Worm (Caenorhabditis elegans) whole organism, young adult: ENCODE measurements around the gene R05G9R.1.

ENCODE experiments used
- D2030.7 ChIP-seq: fragments of 200-800 bp; sonication (Bioruptor generic); IDR thresholded peaks from 2 replicates; pipeline ENCODE4 v1.3.6; 2022; ENCODE audit warnings: missing genetic modification reagents, missing genetic modification characterization, missing compliant biosample characterization
- F23B12.7 ChIP-seq: sonication (generic microtip); optimal IDR thresholded peaks from 2 replicates; lab custom pipeline; 2017; ENCODE audit warnings: missing genetic modification characterization, mild to moderate bottlenecking, missing compliant biosample characterization, antibody characterized with exemption, moderate library complexity; ENCODE audit not compliant: insufficient read depth
- F33H1.4 ChIP-seq: fragments of 200-800 bp; sonication (Bioruptor generic); IDR thresholded peaks from 2 replicates; pipeline ENCODE4 v1.3.6; 2022; ENCODE audit warnings: missing genetic modification reagents, missing genetic modification characterization, missing compliant biosample characterization
- F37B4.10 ChIP-seq: fragments of 200-800 bp; sonication (Bioruptor generic); IDR thresholded peaks from 2 replicates; pipeline ENCODE4 v1.3.6; 2022; ENCODE audit warnings: missing genetic modification characterization, missing compliant biosample characterization
- F57A8.1 ChIP-seq: fragments of 200-800 bp; sonication (Bioruptor generic); optimal IDR thresholded peaks from 2 replicates; lab custom pipeline; 2018; ENCODE audit warnings: mild to moderate bottlenecking, missing genetic modification characterization, moderate library complexity, missing compliant biosample characterization
- K12H6.12 ChIP-seq: fragments of 200-800 bp; sonication (Bioruptor generic); optimal IDR thresholded peaks from 2 replicates; lab custom pipeline; 2018; ENCODE audit warnings: mild to moderate bottlenecking, missing genetic modification characterization, missing compliant biosample characterization
- T07F8.4 ChIP-seq: sonication (generic microtip); optimal IDR thresholded peaks from 2 replicates; lab custom pipeline; 2016; ENCODE audit warnings: mild to moderate bottlenecking, missing genetic modification characterization, moderate library complexity, missing compliant biosample characterization
- Y53G8AR.9 ChIP-seq: fragments of 200-800 bp; sonication (Bioruptor generic); conservative IDR thresholded peaks from 2 replicates; pipeline ENCODE4 v1.3.6; 2022; ENCODE audit warnings: missing genetic modification reagents, missing genetic modification characterization, missing compliant biosample characterization
- Y95B8A.8 ChIP-seq: fragments of 200-800 bp; sonication (Bioruptor generic); IDR thresholded peaks from 2 replicates; pipeline ENCODE4 v1.3.6; 2022; ENCODE audit warnings: missing genetic modification reagents, missing genetic modification characterization, missing compliant biosample characterization
- atf-7 ChIP-seq: sonication (generic microtip); optimal IDR thresholded peaks from 2 replicates; lab custom pipeline; 2017; ENCODE audit warnings: mild to moderate bottlenecking, missing genetic modification characterization, missing compliant biosample characterization
- ceh-100 ChIP-seq: fragments of 200-800 bp; sonication (Bioruptor generic); IDR thresholded peaks from 2 replicates; pipeline ENCODE4 v1.3.6; 2022; ENCODE audit warnings: missing genetic modification reagents, missing genetic modification characterization, missing compliant biosample characterization
- ceh-40 ChIP-seq: fragments of 200-800 bp; sonication (Bioruptor generic); IDR thresholded peaks from 2 replicates; pipeline ENCODE4 v1.3.6; 2022; ENCODE audit warnings: missing genetic modification characterization, missing compliant biosample characterization
- ceh-91 ChIP-seq: fragments of 200-800 bp; sonication (Bioruptor generic); IDR thresholded peaks from 2 replicates; pipeline ENCODE4 v1.3.6; 2022; ENCODE audit warnings: missing genetic modification reagents, missing genetic modification characterization, missing compliant biosample characterization
- chd-7 ChIP-seq: sonication (generic microtip); optimal IDR thresholded peaks from 2 replicates; lab custom pipeline; 2016; ENCODE audit warnings: mild to moderate bottlenecking, missing genetic modification characterization, moderate library complexity, missing compliant biosample characterization
- die-1 ChIP-seq: sonication (generic microtip); optimal IDR thresholded peaks from 2 replicates; lab custom pipeline; 2016; ENCODE audit warnings: missing genotype, mild to moderate bottlenecking, missing genetic modification characterization, missing compliant biosample characterization
- dox-1 ChIP-seq: fragments of 200-800 bp; sonication (Bioruptor generic); IDR thresholded peaks from 2 replicates; pipeline ENCODE4 v1.3.6; 2022; ENCODE audit warnings: missing genetic modification reagents, missing genetic modification characterization, missing compliant biosample characterization
- dpff-1 ChIP-seq: sonication (generic microtip); optimal IDR thresholded peaks from 2 replicates; lab custom pipeline; 2017; ENCODE audit warnings: mild to moderate bottlenecking, missing genetic modification characterization, missing compliant biosample characterization
- dpl-1 ChIP-seq: fragments of 150-350 bp; optimal IDR thresholded peaks from 2 replicates; lab custom pipeline; 2014; ENCODE audit warnings: missing biosample characterization, missing genetic modification reagents, missing genetic modification characterization
- egl-18 ChIP-seq: fragments of 200-800 bp; sonication (Bioruptor generic); IDR thresholded peaks from 2 replicates; pipeline ENCODE4 v1.3.6; 2022; ENCODE audit warnings: missing genetic modification reagents, missing genetic modification characterization, missing compliant biosample characterization
- egl-44 ChIP-seq: fragments of 200-800 bp; sonication (Bioruptor generic); IDR thresholded peaks from 2 replicates; pipeline ENCODE4 v1.3.6; 2022; ENCODE audit warnings: missing genetic modification reagents, missing genetic modification characterization, missing compliant biosample characterization
- ekl-4 ChIP-seq: fragments of 200-800 bp; sonication (Bioruptor generic); IDR thresholded peaks from 2 replicates; pipeline ENCODE4 v1.3.6; 2022; ENCODE audit warnings: missing genetic modification reagents, missing genetic modification characterization, missing compliant biosample characterization
- fkh-3 ChIP-seq: sonication (generic microtip); optimal IDR thresholded peaks from 2 replicates; lab custom pipeline; 2016; ENCODE audit warnings: mild to moderate bottlenecking, missing genetic modification characterization, missing compliant biosample characterization
- him-1 ChIP-seq: sonication (generic microtip); optimal IDR thresholded peaks from 2 replicates; lab custom pipeline; 2016; ENCODE audit warnings: missing genotype, missing genetic modification reagents, missing genetic modification characterization, missing compliant biosample characterization
- hmg-1.2 ChIP-seq: fragments of 200-800 bp; sonication (Bioruptor generic); IDR thresholded peaks from 2 replicates; pipeline ENCODE4 v1.3.6; 2022; ENCODE audit warnings: missing genetic modification reagents, missing genetic modification characterization, missing compliant biosample characterization
- hrde-1 ChIP-seq: sonication (generic microtip); optimal IDR thresholded peaks from 2 replicates; lab custom pipeline; 2016; ENCODE audit warnings: missing genetic modification characterization, mild to moderate bottlenecking, missing compliant biosample characterization, moderate library complexity, missing genotype, missing genetic modification reagents, borderline replicate concordance
- lag-1 ChIP-seq: fragments of 200-800 bp; sonication (Bioruptor generic); IDR thresholded peaks from 2 replicates; pipeline ENCODE4 v1.3.6; 2022; ENCODE audit warnings: missing genetic modification reagents, missing genetic modification characterization, missing compliant biosample characterization
- let-526 ChIP-seq: fragments of 200-800 bp; sonication (Bioruptor generic); IDR thresholded peaks from 2 replicates; pipeline ENCODE4 v1.3.6; 2022; ENCODE audit warnings: missing genetic modification reagents, missing genetic modification characterization, missing compliant biosample characterization
- lin-26 ChIP-seq: fragments of 200-800 bp; sonication (Bioruptor generic); IDR thresholded peaks from 2 replicates; pipeline ENCODE4 v1.3.6; 2022; ENCODE audit warnings: missing genetic modification reagents, missing genetic modification characterization, missing compliant biosample characterization
- lsl-1 ChIP-seq: fragments of 200-800 bp; sonication (Bioruptor generic); optimal IDR thresholded peaks from 2 replicates; lab custom pipeline; 2018; ENCODE audit warnings: mild to moderate bottlenecking, missing genetic modification characterization, moderate library complexity, missing compliant biosample characterization
- madf-10 ChIP-seq: sonication (generic microtip); optimal IDR thresholded peaks from 2 replicates; lab custom pipeline; 2016; ENCODE audit warnings: mild to moderate bottlenecking, missing genetic modification characterization, missing compliant biosample characterization
- madf-6 ChIP-seq: fragments of 200-800 bp; sonication (Bioruptor generic); IDR thresholded peaks from 2 replicates; pipeline ENCODE4 v1.3.6; 2022; ENCODE audit warnings: missing genetic modification reagents, missing genetic modification characterization, missing compliant biosample characterization
- mcd-1 ChIP-seq: fragments of 200-800 bp; sonication (Bioruptor generic); IDR thresholded peaks from 2 replicates; pipeline ENCODE4 v1.3.6; 2022; ENCODE audit warnings: missing genetic modification reagents, missing genetic modification characterization, missing compliant biosample characterization
- mes-4 ChIP-seq: sonication (generic microtip); optimal IDR thresholded peaks from 2 replicates; lab custom pipeline; 2016; ENCODE audit warnings: missing genotype, missing genetic modification characterization, missing compliant biosample characterization
- nfya-1 ChIP-seq: sonication (generic microtip); optimal IDR thresholded peaks from 2 replicates; lab custom pipeline; 2017; ENCODE audit warnings: antibody characterized with exemption, missing compliant biosample characterization, missing genetic modification characterization, borderline replicate concordance; ENCODE audit not compliant: insufficient read depth
- nfyb-1 ChIP-seq: fragments of 200-800 bp; sonication (Bioruptor generic); IDR thresholded peaks from 2 replicates; pipeline ENCODE4 v1.3.6; 2022; ENCODE audit warnings: missing genetic modification reagents, missing genetic modification characterization, missing compliant biosample characterization
- nhr-179 ChIP-seq: sonication (generic microtip); optimal IDR thresholded peaks from 2 replicates; lab custom pipeline; 2016; ENCODE audit warnings: mild to moderate bottlenecking, missing genetic modification characterization, missing compliant biosample characterization
- pha-4 ChIP-seq: fragments of 150-350 bp; sonication (generic microtip); optimal IDR thresholded peaks from 2 replicates; lab custom pipeline; 2014; ENCODE audit warnings: missing biosample characterization, missing genetic modification reagents, missing genetic modification characterization
- rpc-1 ChIP-seq, 2 experiments: fragments of 150-350 bp in 1 of 2; sonication (generic microtip) in 1 of 2; optimal IDR thresholded peaks; 2 replicates each; lab custom pipeline; 2014 to 2018; ENCODE audit warnings: missing biosample characterization in 1 of 2, missing genetic modification characterization in 1 of 2, missing genetic modification reagents in 1 of 2, missing genotype in 1 of 2
- sea-2 ChIP-seq: fragments of 200-800 bp; sonication (Bioruptor generic); IDR thresholded peaks from 2 replicates; pipeline ENCODE4 v1.3.6; 2022; ENCODE audit warnings: missing genetic modification characterization, missing compliant biosample characterization
- snpc-3.4 ChIP-seq: sonication (generic microtip); optimal IDR thresholded peaks from 2 replicates; lab custom pipeline; 2017; ENCODE audit warnings: missing genetic modification characterization, mild to moderate bottlenecking, missing compliant biosample characterization, antibody characterized with exemption, moderate library complexity, missing genotype, missing genetic modification reagents
- snpc-4 ChIP-seq, 5 experiments: fragments of 150-350 bp in 1 of 5; sonication (generic microtip) in 4 of 5; optimal IDR thresholded peaks; 2 replicates each; lab custom pipeline; 2014 to 2018; ENCODE audit warnings: missing genetic modification characterization in 5 of 5, missing biosample characterization in 3 of 5, antibody characterized with exemption in 2 of 5, mild to moderate bottlenecking in 2 of 5, missing compliant biosample characterization in 2 of 5, missing genotype in 2 of 5, moderate library complexity in 2 of 5, missing genetic modification reagents in 1 of 5
- somi-1 ChIP-seq: fragments of 200-800 bp; sonication (Bioruptor generic); optimal IDR thresholded peaks from 2 replicates; lab custom pipeline; 2018; ENCODE audit warnings: mild to moderate bottlenecking, missing genetic modification characterization, missing compliant biosample characterization
- unc-130 ChIP-seq: sonication (generic microtip); optimal IDR thresholded peaks from 2 replicates; lab custom pipeline; 2016; ENCODE audit warnings: missing genetic modification reagents, missing genetic modification characterization, missing compliant biosample characterization
- xnd-1 ChIP-seq: sonication (generic microtip); optimal IDR thresholded peaks from 2 replicates; lab custom pipeline; 2016; ENCODE audit warnings: missing genotype, missing genetic modification reagents, missing genetic modification characterization, missing compliant biosample characterization
- zim-3 ChIP-seq: sonication (generic microtip); optimal IDR thresholded peaks from 2 replicates; lab custom pipeline; 2017; ENCODE audit warnings: mild to moderate bottlenecking, missing genetic modification characterization, moderate library complexity, missing compliant biosample characterization
- ztf-18 ChIP-seq: sonication (generic microtip); optimal IDR thresholded peaks from 2 replicates; lab custom pipeline; 2016; ENCODE audit warnings: missing genotype, mild to moderate bottlenecking, missing genetic modification characterization, missing compliant biosample characterization
- ztf-25 ChIP-seq: fragments of 200-800 bp; sonication (Bioruptor generic); IDR thresholded peaks from 2 replicates; pipeline ENCODE4 v1.3.6; 2022; ENCODE audit warnings: missing genetic modification reagents, missing genetic modification characterization, missing compliant biosample characterization
- ztf-6 ChIP-seq: fragments of 200-800 bp; sonication (Bioruptor generic); IDR thresholded peaks from 2 replicates; pipeline ENCODE4 v1.3.6; 2022; ENCODE audit warnings: missing genetic modification reagents, missing genetic modification characterization, missing compliant biosample characterization

Gene R05G9R.1

DNA sequence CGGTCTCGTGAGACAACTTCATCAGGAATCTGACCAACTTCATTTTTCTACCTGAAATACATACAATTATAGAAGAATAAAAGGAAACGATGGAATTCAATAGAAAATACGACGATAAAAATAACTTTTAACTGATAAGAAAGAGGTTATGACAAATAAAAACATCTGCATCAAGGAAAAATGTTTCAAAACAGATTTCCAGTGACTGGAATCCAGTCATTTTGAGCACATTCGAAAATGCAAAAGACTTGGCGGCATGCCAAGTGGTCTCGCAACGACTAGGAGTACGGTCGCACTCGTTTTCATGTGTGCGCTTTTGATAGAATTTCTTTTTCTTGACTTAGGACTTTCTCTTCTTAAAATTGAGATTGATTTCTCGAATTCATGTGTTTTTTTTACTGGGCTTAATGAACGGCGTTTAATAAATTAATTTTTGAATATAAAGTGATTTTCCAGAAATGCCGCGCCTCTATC, 24.1 kb downstream of the R05G9R.1 start, which contains the start of the genes snr-3 and rsp-5:
TSS of gene snr-3 (minus strand) at position 51 of the 474 bp plus-strand sequence.
TSS of gene rsp-5 (plus strand) at position 455 of the 474 bp plus-strand sequence.
- no peak for TF ChIP-seq egl-44 (GFP tag; lab: Robert Waterston, UW)
- TF ChIP-seq madf-6 (GFP tag; lab: Robert Waterston, UW) = peak; percentile 89
- no peak for TF ChIP-seq egl-18 (GFP tag; lab: Robert Waterston, UW)
- TF ChIP-seq lag-1 = no peak
- TF ChIP-seq let-526 (GFP tag; lab: Robert Waterston, UW) = no peak
- TF ChIP-seq dpff-1 (tag; lab: Kevin White, UChicago) = no peak
- TF ChIP-seq nfya-1 (tag; lab: Kevin White, UChicago) = no peak
- TF ChIP-seq ztf-18 = no peak
- TF ChIP-seq D2030.7 = peak; percentile 62
- TF ChIP-seq T07F8.4 (tag; lab: Kevin White, UChicago) = no peak
- TF ChIP-seq mcd-1 (GFP tag; lab: Robert Waterston, UW) = peak; percentile 74
- TF ChIP-seq K12H6.12 (tag; lab: Kevin White, UChicago) = no peak
- no peak for TF ChIP-seq mes-4 (tag; lab: Kevin White, UChicago)
- TF ChIP-seq him-1 (tag; lab: Kevin White, UChicago) = peak; percentile 0
- TF ChIP-seq ceh-91 (GFP tag; lab: Robert Waterston, UW) = peak; percentile 56
- peak; percentile 92 for TF ChIP-seq lsl-1 (GFP tag; lab: Kevin White, UChicago)
- no peak for TF ChIP-seq chd-7 (tag; lab: Kevin White, UChicago)
- TF ChIP-seq die-1 (tag; lab: Kevin White, UChicago) = no peak
- TF ChIP-seq zim-3 (tag; lab: Kevin White, UChicago) = no peak
- TF ChIP-seq F37B4.10 (GFP tag; lab: Robert Waterston, UW) = no peak
- TF ChIP-seq unc-130 = no peak
- no peak for TF ChIP-seq snpc-4 (GFP tag; optimal IDR thresholded peaks at IDR 0.05; lab: Kevin White, UChicago)
- peak; percentile 32 to 58 (median 50) for TF ChIP-seq snpc-4 (tag; optimal IDR thresholded peaks at IDR 0.05; lab: Kevin White, UChicago)
- no peak for TF ChIP-seq lin-26 (GFP tag; lab: Robert Waterston, UW)
- TF ChIP-seq ztf-6 = no peak
- peak; percentile 72; the same call in 1 of the 2 replicates for TF ChIP-seq ekl-4
- TF ChIP-seq somi-1 (GFP tag; lab: Kevin White, UChicago) = no peak
- TF ChIP-seq nhr-179 = no peak
- TF ChIP-seq F57A8.1 (GFP tag; lab: Kevin White, UChicago) = no peak
- peak; percentile 97 for TF ChIP-seq F33H1.4
- no peak for TF ChIP-seq hrde-1 (tag; lab: Kevin White, UChicago)
- no peak for TF ChIP-seq fkh-3 (tag; lab: Kevin White, UChicago)
- TF ChIP-seq Y95B8A.8 (GFP tag; lab: Robert Waterston, UW) = no peak
- TF ChIP-seq madf-10 (tag; lab: Kevin White, UChicago) = no peak
- peak; percentile 93 for TF ChIP-seq F23B12.7 (tag; lab: Kevin White, UChicago)
- TF ChIP-seq ceh-40 = no peak
- no peak for TF ChIP-seq Y53G8AR.9 (GFP tag; lab: Robert Waterston, UW)
- TF ChIP-seq dox-1 (GFP tag; lab: Robert Waterston, UW) = peak; percentile 81
- peak; percentile 69 for TF ChIP-seq pha-4
- TF ChIP-seq dpl-1 (GFP tag; lab: Kevin White, UChicago) = peak; percentile 10
- no peak for TF ChIP-seq sea-2 (GFP tag; lab: Robert Waterston, UW)
- TF ChIP-seq ceh-100 (GFP tag; lab: Robert Waterston, UW) = 0 out of 2 replicates have a peak, but pooled peaks have one; percentile 28
- TF ChIP-seq rpc-1 (optimal IDR thresholded peaks at IDR 0.05; lab: Kevin White, UChicago) = no peak
- no peak for TF ChIP-seq rpc-1 (tag; optimal IDR thresholded peaks at IDR 0.05; lab: Kevin White, UChicago)
- TF ChIP-seq nfyb-1 = peak; percentile 71
- TF ChIP-seq xnd-1 (tag; lab: Kevin White, UChicago) = peak; percentile 56
- TF ChIP-seq snpc-3.4 (tag; lab: Kevin White, UChicago) = peak; percentile 41
- no peak for TF ChIP-seq ztf-25 (GFP tag; lab: Robert Waterston, UW)
- peak; percentile 45; the same call in 1 of the 2 replicates for TF ChIP-seq hmg-1.2 (GFP tag; lab: Robert Waterston, UW)
- TF ChIP-seq atf-7 = no peak
